Worm (Caenorhabditis elegans): ENCODE results near the gene srbc-63.

DNA sequence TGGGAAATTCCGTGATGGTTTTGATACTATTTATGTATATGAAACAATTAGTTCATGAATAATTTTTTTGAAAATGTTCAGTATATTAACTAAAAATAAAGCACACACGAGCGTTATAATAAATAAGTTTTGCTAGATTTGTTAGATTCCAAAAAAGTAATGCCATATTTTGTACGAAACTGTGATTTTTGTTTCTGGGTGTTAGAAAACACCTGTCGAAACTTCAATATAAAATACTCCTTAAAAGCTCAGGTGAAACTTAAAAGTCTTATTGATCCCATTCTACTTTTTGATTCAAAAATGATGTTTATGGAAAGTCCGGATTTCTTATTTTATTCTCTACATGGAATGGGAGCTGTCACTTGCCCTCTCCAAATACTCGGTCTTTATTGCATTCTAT lies 3.4 kb upstream of the srbc-63 start, which contains the start of gene srh-265:
- TF ChIP-seq nhr-237 (tag; optimal IDR thresholded peaks at IDR 0.05), result no peak
- no peak for TF ChIP-seq sptf-1 (tag; optimal IDR thresholded peaks at IDR 0.05)
